Fruit fly (Drosophila melanogaster) whole organism, prepupa: ENCODE results near the gene Jhbp4.

Experiments
- Blimp-1 ChIP-seq: fragments of 200-800 bp; sonication (Bioruptor generic); optimal IDR thresholded peaks from 3 replicates; lab custom pipeline; 2017; ENCODE audit warnings: missing biosample characterization, missing genetic modification characterization, mild to moderate bottlenecking, moderate library complexity, missing genetic modification reagents
- CG10669 ChIP-seq: fragments of 200-800 bp; sonication (Bioruptor generic); optimal IDR thresholded peaks from 3 replicates; lab custom pipeline; 2018; ENCODE audit warnings: missing biosample characterization, mild to moderate bottlenecking, missing genetic modification characterization, moderate library complexity
- CG15336 ChIP-seq: fragments of 200-800 bp; sonication (Bioruptor generic); IDR thresholded peaks from 2 replicates; pipeline ENCODE4 v1.3.6; 2022; ENCODE audit warnings: missing biosample characterization, missing genetic modification characterization
- CG3032 ChIP-seq: fragments of 200-800 bp; optimal IDR thresholded peaks from 2 replicates; lab custom pipeline; 2019; ENCODE audit warnings: missing biosample characterization, mild to moderate bottlenecking, missing genetic modification characterization, moderate library complexity
- CG32006 ChIP-seq: fragments of 200-800 bp; sonication (Bioruptor generic); optimal IDR thresholded peaks from 3 replicates; lab custom pipeline; 2017; ENCODE audit warnings: missing biosample characterization, mild to moderate bottlenecking, missing genetic modification characterization
- CG34406 ChIP-seq: fragments of 200-800 bp; sonication (Bioruptor generic); optimal IDR thresholded peaks from 3 replicates; lab custom pipeline; 2016; ENCODE audit warnings: missing biosample characterization, missing genetic modification characterization
- CG3919 ChIP-seq: fragments of 200-800 bp; sonication (Bioruptor generic); optimal IDR thresholded peaks from 3 replicates; lab custom pipeline; 2016; ENCODE audit warnings: missing biosample characterization, missing genetic modification characterization
- CG4318 ChIP-seq: fragments of 200-800 bp; sonication (Bioruptor generic); optimal IDR thresholded peaks from 3 replicates; lab custom pipeline; 2017; ENCODE audit warnings: missing biosample characterization, mild to moderate bottlenecking, missing genetic modification characterization
- CG6276 ChIP-seq: fragments of 200-800 bp; sonication (Bioruptor generic); optimal IDR thresholded peaks from 2 replicates; lab custom pipeline; 2017; ENCODE audit warnings: missing biosample characterization, mild to moderate bottlenecking, missing genetic modification characterization
- CG6854 ChIP-seq: fragments of 200-800 bp; sonication (Bioruptor generic); optimal IDR thresholded peaks from 2 replicates; lab custom pipeline; 2017; ENCODE audit warnings: missing biosample characterization, mild to moderate bottlenecking, missing genetic modification characterization
- CG8119 ChIP-seq: fragments of 200-800 bp; sonication (Bioruptor generic); IDR thresholded peaks from 3 replicates; pipeline ENCODE4 v1.3.6; 2022; ENCODE audit warnings: missing biosample characterization, missing genetic modification characterization
- Eip78C ChIP-seq: fragments of 200-800 bp; sonication (Bioruptor generic); peaks from one replicate; lab custom pipeline; 2016; ENCODE audit warnings: missing biosample characterization, missing genetic modification characterization
- Ets21C ChIP-seq: fragments of 200-800 bp; sonication (Bioruptor generic); optimal IDR thresholded peaks from 3 replicates; lab custom pipeline; 2016; ENCODE audit warnings: missing biosample characterization, missing genetic modification characterization
- Gug ChIP-seq: fragments of 200-800 bp; sonication (Bioruptor generic); IDR thresholded peaks from 2 replicates; pipeline ENCODE4 v1.3.6; 2022; ENCODE audit warnings: missing biosample characterization, missing genetic modification characterization
- Hr39 ChIP-seq: fragments of 200-800 bp; sonication (Bioruptor generic); optimal IDR thresholded peaks from 2 replicates; lab custom pipeline; 2016; ENCODE audit warnings: missing biosample characterization, missing genetic modification characterization
- Hr4 ChIP-seq: fragments of 200-800 bp; sonication (Bioruptor generic); optimal IDR thresholded peaks from 3 replicates; lab custom pipeline; 2016; ENCODE audit warnings: missing biosample characterization, missing genetic modification characterization
- Met ChIP-seq: fragments of 200-800 bp; sonication (Bioruptor generic); optimal IDR thresholded peaks from 3 replicates; lab custom pipeline; 2016; ENCODE audit warnings: missing biosample characterization, missing genetic modification characterization
- Smox ChIP-seq: fragments of 200-800 bp; sonication (Bioruptor generic); optimal IDR thresholded peaks from 3 replicates; lab custom pipeline; 2016; ENCODE audit warnings: missing biosample characterization, missing genetic modification characterization
- Sox102F ChIP-seq: fragments of 200-800 bp; sonication (Bioruptor generic); optimal IDR thresholded peaks from 2 replicates; lab custom pipeline; 2016; ENCODE audit warnings: missing biosample characterization, mild to moderate bottlenecking, missing genetic modification characterization
- Sox15 ChIP-seq: fragments of 200-800 bp; sonication (Bioruptor generic); optimal IDR thresholded peaks from 3 replicates; lab custom pipeline; 2016; ENCODE audit warnings: missing biosample characterization, missing genetic modification characterization
- cyc ChIP-seq: fragments of 200-800 bp; sonication (Bioruptor generic); optimal IDR thresholded peaks from 3 replicates; lab custom pipeline; 2016; ENCODE audit warnings: missing biosample characterization, missing genetic modification characterization
- dac ChIP-seq: fragments of 200-800 bp; sonication (Bioruptor generic); optimal IDR thresholded peaks from 2 replicates; lab custom pipeline; 2017; ENCODE audit warnings: missing biosample characterization, mild to moderate bottlenecking, missing genetic modification characterization
- eg ChIP-seq: fragments of 200-800 bp; sonication (Bioruptor generic); IDR thresholded peaks from 3 replicates; pipeline ENCODE4 v1.3.6; 2022; ENCODE audit warnings: missing biosample characterization, missing genetic modification characterization
- esn ChIP-seq: fragments of 200-800 bp; sonication (Bioruptor generic); optimal IDR thresholded peaks from 2 replicates; lab custom pipeline; 2016; ENCODE audit warnings: missing biosample characterization, mild to moderate bottlenecking, missing genetic modification characterization, moderate library complexity
- fd59A ChIP-seq: fragments of 200-800 bp; sonication (Bioruptor generic); optimal IDR thresholded peaks from 2 replicates; lab custom pipeline; 2017; ENCODE audit warnings: missing biosample characterization, mild to moderate bottlenecking, missing genetic modification characterization, missing genetic modification reagents
- fd85E ChIP-seq: fragments of 200-800 bp; sonication (Bioruptor generic); optimal IDR thresholded peaks from 3 replicates; lab custom pipeline; 2016; ENCODE audit warnings: missing biosample characterization, missing genetic modification characterization
- fkh ChIP-seq: fragments of 200-800 bp; sonication (Bioruptor generic); optimal IDR thresholded peaks from 3 replicates; lab custom pipeline; 2017; ENCODE audit warnings: missing biosample characterization, mild to moderate bottlenecking, missing genetic modification characterization, moderate library complexity
- lz ChIP-seq: fragments of 200-800 bp; sonication (Bioruptor generic); optimal IDR thresholded peaks from 3 replicates; lab custom pipeline; 2016; ENCODE audit warnings: missing biosample characterization, missing genetic modification characterization
- pdm3 ChIP-seq: fragments of 200-800 bp; sonication (Bioruptor generic); optimal IDR thresholded peaks from 3 replicates; lab custom pipeline; 2016; ENCODE audit warnings: missing biosample characterization, missing genetic modification characterization
- svp ChIP-seq: fragments of 200-800 bp; sonication (Bioruptor generic); peaks from one replicate; lab custom pipeline; 2016; ENCODE audit warnings: missing biosample characterization, missing genetic modification characterization
- vri ChIP-seq: fragments of 200-800 bp; sonication (Bioruptor generic); optimal IDR thresholded peaks from 3 replicates; lab custom pipeline; 2016; ENCODE audit warnings: missing biosample characterization, mild to moderate bottlenecking, missing genetic modification characterization

Jhbp4 gene

DNA sequence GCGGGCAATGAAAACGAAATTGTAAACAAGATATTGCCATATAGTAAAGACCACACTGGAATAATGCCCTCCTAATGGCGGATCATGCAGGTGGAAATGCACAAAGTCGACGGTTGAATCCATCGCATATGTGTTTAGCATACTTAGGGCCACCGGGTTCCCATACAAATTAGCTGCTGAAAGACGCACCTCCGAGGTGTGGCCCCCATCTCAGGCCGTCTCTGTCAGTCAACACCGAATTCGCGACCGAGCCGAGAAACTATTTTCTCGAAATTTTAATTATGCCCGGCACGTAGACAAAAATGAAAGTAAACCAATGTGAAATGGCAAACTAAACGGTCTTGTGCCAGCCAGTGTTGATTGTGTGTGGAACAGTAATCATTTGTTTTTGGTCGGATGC, 34.9 kb downstream of the Jhbp4 start:
- TF ChIP-seq CG3032 (tag; lab: Kevin White, UChicago) (no peak), Ets21C (GFP tag; lab: Kevin White, UChicago) (no peak), lz (no peak), Gug (GFP tag; lab: Robert Waterston, UW) (no peak), CG6854 (GFP tag; lab: Kevin White, UChicago) (no peak), Sox102F (GFP tag; lab: Kevin White, UChicago) (no peak), cyc (GFP tag; lab: Kevin White, UChicago) (no peak), pdm3 (GFP tag; lab: Kevin White, UChicago) (no peak), CG4318 (GFP tag; lab: Kevin White, UChicago) (no peak), fd59A (no peak), esn (no peak), Eip78C (no peak), Blimp-1 (GFP tag; lab: Kevin White, UChicago) (no peak), Hr4 (GFP tag; lab: Kevin White, UChicago) (no peak)

DNA sequence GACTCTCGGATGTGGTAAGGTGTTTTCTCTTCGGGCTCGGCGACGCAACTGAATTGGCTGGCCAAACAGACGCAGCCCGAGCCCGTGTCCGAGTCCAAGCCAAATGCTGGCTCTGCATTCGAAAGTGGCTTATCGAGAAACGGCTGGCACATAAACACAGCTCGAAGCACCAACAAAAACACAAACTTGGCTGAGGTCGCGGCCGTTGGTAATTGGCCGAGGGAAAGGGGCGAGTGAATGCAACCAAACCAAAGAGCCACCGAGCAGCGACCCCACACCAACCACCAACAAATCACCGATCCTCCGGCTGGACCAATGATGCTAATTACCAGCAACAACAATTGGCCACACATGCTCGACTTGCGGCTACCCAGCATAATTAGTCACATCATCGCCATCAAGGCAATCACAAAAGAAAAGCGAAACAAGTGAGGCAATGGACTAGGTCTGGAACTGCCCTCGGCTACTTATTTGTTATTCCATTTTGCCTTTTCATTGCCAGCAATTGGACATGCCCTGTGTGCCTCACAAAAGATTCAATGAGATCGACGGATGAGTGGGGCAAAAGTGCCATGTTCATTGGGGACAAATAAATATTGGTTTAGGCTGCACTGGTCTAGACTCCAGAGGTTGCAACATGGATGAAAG, 37.8 kb downstream of the Jhbp4 start, which contains the start of gene CG32855:
CG32855 (minus strand) TSS at position 51 of the 648 bp plus-strand sequence.
- TF ChIP-seq Eip78C (peak; percentile 75), CG3919 (GFP tag; lab: Kevin White, UChicago) (peak; percentile 33), eg (no peak), CG32006 (GFP tag; lab: Kevin White, UChicago) (peak; percentile 45), Hr4 (GFP tag; lab: Kevin White, UChicago) (peak; percentile 32), pdm3 (GFP tag; lab: Kevin White, UChicago) (peak; percentile 23), CG15336 (0 out of 2 replicates have a peak, but pooled peaks have one; percentile 27), fd85E (no peak), CG6276 (GFP tag; lab: Kevin White, UChicago) (no peak), CG34406 (peak; percentile 10), fkh (peak; percentile 33)

DNA sequence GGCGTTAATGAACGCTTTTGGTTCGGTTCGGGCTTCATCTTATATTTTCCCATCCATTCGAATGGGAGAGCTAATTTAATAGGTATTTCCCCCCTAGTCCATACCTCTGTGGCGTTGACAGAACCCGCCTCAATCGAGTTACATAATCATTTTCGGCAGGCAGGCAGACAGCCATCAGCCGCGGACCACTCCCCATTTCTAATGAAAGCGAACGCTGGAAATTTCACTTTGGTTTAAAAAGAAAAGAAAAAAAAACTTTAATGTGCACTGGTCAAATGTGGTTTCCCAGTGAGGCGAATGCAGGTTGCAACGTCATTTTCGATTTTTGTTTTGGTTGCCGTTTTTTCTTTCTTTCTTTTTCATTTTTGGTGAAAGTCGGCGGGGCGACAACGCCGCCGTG, 39.1 kb downstream of the Jhbp4 start:
- no peak for TF ChIP-seq CG10669 (GFP tag; lab: Kevin White, UChicago)
- TF ChIP-seq CG34406, result no peak
- TF ChIP-seq dac (GFP tag; lab: Kevin White, UChicago), result peak; percentile 25
- no peak for TF ChIP-seq Smox (GFP tag; lab: Kevin White, UChicago)
- peak; percentile 13 for TF ChIP-seq CG32006 (GFP tag; lab: Kevin White, UChicago)
- peak; percentile 49 for TF ChIP-seq CG6276 (GFP tag; lab: Kevin White, UChicago)
- TF ChIP-seq Hr4 (GFP tag; lab: Kevin White, UChicago), result no peak
- TF ChIP-seq CG6854 (GFP tag; lab: Kevin White, UChicago), result peak; percentile 22
- peak; percentile 56; the same call in 2 of the 3 replicates for TF ChIP-seq CG8119 (GFP tag; lab: Robert Waterston, UW)
- no peak for TF ChIP-seq svp (GFP tag; lab: Kevin White, UChicago)
- TF ChIP-seq Met, result no peak
- no peak for TF ChIP-seq Hr39 (GFP tag; lab: Kevin White, UChicago)
- 0 out of 2 replicates have a peak, but pooled peaks have one; percentile 7 for TF ChIP-seq CG15336
- TF ChIP-seq eg, result peak; percentile 47; the same call in 1 of the 3 replicates
- no peak for TF ChIP-seq vri (GFP tag; lab: Kevin White, UChicago)
- TF ChIP-seq Blimp-1 (GFP tag; lab: Kevin White, UChicago), result peak; percentile 96
- TF ChIP-seq, all 60 proteins: peak for 8

DNA sequence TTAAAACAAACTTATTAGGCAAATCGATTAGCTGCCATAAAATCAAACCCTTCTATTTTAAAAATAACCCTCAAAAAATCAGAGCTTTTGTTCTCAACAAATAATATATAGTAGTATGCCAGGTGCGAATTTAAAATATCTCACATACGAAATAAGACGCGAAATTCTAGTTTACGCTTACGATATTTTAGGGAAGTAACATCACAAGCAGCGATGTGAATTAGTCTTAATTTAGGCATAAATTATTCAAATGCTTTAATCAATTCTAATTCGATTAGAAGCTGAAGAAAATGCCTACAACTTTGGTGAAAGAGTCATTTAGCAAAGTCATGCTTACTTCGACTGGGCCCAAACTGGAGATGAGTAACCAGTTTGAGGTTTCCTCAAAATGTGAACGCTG, 40.3 kb downstream of the Jhbp4 start, which contains the start of gene sxe2:
sxe2 (plus strand) TSS at position 301 of the 400 bp plus-strand sequence.
- TF ChIP-seq Sox15 (no peak), Eip78C (peak; percentile 65)
- TF ChIP-seq, all 60 proteins: peak for 1
